Fruit fly (Drosophila melanogaster): ENCODE results near the gene CG32767.

Gene CG32767

DNA sequence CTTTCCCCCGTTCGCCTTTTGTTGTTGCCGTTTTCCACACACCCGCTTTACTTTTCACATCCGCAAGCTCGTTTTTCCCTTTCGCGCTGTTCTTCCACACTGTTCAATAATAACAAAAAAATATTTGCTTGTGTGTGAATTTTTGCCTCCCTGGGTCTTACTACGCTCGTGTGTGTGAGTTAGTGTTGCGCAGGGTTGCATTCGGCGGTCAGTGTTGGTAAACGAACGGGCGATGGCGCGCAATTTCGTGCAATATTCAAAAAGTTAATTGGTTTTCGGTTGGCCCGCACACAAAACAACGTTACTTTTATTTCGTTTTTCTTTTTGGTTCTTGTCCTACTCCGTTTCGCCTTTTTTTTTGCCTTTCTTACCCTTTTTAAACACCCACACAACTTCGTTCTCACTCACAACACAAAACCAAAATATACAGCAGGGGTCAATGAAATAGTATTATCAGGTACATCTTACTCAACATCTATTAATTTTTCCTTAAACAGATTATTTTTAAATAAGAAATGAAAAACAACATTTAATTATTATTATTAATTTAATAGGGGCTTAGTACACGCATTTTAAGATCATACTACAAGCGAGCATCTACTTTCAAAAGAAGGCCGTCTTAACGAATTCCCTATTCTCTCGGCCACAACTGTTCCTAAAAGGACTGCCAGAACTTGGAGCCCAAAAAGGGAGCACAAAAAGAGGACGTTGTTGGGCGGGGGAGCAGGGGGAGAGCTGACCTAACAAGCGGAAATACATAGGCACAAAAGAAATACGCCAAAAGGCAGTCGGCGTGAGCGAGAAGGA is 1.5 kb downstream of the CG32767 start:
- no peak for TF ChIP-seq noc (tag; optimal IDR thresholded peaks at IDR 0.05)

DNA sequence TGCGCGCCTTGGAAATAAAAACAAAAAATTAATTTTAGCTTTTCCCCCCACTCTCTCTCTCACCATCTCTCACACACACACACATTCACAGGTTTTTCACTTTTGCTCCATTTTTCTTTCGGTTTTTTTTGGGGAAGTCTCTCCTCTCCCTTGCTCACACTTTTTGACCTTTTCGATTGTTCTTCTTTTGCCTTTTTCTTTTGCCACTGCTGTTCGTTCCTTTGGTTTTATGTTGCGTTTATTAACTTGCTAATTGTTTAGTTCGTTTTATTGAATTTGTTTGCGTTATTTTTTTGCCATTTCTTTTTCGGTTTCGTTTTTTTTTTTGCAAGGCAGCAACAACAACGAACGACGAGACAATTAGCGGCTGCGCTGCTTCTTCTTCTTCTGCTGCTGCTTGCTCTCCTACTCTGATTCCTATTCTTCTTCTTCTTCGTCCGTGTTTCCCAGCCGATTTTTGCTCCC is 2.2 kb downstream of the CG32767 start:
- no peak for TF ChIP-seq noc (tag; optimal IDR thresholded peaks at IDR 0.05)

DNA sequence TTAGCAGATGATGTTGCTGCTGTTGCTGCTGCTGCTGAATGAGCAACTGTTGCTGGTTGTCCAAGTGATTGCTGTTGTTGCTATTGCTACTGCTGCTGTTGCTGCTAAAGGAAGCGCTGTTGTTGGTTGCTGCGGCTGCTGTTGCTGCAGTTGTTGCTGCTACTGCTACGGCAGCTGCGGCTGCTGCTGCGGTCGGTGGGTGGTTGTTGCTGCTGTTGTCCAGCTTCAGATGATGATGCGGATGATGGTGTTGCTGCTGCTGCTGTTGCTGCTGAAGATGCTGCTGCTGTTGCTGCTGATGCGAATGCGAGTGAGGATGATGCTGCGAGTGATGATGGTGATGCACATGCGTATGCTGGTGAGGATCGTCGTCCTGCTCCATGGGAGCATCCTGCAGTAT is 4.0 kb downstream of the CG32767 start:
- TF ChIP-seq noc (tag; optimal IDR thresholded peaks at IDR 0.05) = no peak

DNA sequence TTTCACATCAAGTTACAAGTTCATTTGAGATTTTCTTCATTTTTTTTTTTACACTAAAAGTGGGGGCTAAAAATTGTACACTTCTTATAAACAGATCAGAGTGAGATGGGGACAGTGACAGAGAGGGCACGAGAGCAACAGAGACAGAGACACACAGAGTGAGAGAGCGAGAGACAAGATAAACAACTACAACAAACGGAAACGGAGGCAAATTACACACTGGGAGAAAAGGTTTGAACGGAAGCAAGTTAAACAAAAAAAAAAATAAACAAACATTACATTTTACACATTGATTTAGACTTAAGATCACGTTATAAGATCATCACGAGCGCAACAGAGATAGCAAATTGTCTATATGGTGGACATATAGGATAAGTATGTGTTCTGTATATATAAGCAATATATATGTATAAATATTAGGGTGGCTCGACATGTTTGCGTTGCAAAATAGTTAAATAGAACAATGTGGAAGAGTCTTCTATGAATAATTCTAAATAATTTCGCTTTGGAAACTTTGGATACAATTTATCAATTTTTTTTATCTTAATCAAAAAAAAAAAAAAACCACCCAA is 8.6 kb downstream of the CG32767 start:
- TF ChIP-seq noc (tag; optimal IDR thresholded peaks at IDR 0.05) = no peak

DNA sequence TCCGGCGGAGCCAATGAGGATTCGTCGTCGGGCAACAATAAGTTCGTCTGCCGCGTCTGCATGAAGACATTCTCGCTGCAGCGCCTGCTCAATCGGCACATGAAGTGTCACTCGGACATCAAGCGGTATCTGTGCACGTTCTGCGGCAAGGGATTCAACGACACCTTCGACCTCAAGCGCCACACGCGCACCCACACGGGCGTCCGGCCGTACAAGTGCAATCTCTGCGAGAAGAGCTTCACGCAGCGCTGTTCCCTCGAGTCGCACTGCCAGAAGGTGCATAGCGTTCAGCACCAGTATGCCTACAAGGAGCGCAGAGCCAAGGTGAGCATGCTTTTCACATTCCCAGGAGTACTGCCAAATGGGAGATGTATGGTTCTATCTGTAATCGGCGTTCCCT is 16.1 kb downstream of the CG32767 start:
- TF ChIP-seq noc (tag; optimal IDR thresholded peaks at IDR 0.05) = no peak

DNA sequence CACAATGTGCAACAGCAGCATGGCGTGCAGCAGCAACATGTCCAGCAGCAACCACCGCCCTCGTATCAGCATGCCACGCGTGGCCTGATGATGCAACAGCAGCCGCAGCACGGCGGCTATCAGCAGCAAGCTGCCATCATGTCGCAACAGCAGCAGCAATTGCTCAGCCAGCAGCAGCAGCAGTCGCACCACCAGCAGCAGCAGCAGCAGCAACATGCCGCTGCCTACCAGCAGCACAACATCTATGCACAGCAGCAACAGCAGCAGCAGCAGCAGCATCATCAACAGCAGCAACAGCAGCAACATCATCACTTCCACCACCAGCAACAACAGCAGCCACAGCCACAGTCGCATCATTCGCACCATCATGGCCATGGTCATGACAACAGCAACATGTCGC is 17.9 kb downstream of the CG32767 start:
- no peak for TF ChIP-seq noc (tag; optimal IDR thresholded peaks at IDR 0.05)

DNA sequence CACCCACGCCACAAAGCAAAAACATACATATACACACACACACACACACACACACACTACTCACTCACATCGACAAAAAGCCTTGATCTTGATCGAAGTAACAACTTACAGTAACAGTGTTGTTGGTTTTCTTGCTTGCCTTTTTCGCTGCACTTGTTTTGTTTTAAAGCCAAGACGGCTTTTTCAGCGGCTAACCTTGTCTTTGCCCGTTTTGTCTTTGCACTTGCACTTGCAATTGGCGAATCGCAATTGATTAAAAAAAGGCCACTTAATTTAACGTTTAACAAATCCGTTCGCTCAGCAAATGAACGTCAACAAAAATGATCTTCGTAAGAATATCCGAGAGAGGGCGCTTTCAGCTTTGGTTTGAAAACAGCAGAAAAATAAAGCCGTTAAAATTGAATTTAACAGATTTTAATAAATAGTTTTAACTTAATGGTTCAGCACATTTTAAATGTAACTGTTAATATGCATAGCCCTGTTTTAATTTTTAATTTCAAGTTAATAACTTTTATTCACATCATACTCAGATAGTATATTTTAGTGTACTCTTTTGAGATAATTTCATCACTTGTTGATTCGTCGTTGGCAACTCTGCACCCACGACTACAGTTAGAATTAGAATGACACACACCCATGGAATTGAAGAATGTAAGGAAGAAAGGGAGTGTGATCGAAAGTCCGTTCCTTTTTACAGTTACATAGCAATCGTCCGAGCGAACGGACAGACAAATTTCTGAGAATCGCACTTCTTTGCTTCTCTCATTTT is 20.8 kb downstream of the CG32767 start:
- TF ChIP-seq noc (tag; optimal IDR thresholded peaks at IDR 0.05) = no peak

DNA sequence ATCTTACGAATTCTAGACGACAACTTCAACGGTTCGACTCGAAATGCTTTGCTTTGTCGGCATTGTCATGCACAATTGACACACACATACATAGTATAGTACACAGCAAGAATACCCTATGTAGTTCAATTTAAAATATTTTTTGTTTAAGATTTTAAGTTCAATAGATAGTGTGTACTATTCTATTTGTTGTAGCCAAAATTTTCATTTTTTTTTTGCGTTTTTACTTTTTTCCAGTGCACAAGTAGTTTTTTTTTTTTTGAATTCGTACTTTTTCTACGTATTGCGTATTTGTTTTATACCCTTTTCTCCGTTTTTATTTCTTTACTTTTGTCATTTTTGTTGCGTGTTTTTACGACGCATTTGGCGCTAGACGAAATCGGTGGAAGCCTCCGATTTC is 22.6 kb downstream of the CG32767 start:
- TF ChIP-seq noc (tag; optimal IDR thresholded peaks at IDR 0.05) = no peak

DNA sequence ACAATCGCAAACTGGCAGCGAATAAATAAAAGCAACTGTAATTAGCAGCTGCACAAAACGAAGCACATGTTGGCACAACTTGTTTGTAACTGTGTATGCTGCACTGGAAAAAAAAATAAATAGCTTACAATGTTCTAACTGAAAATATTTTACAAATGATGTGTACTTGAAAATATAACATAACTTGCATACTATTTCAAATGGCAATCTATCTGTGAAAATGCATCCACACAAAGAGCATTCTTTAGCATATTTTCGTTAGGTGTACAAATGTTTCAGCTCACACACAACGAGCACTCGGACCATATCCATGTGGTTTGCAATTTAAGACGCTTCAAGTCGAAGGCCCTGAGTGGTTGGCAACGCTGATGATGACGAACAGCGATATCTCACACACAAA is 25.9 kb downstream of the CG32767 start:
- no peak for TF ChIP-seq noc (tag; optimal IDR thresholded peaks at IDR 0.05)

DNA sequence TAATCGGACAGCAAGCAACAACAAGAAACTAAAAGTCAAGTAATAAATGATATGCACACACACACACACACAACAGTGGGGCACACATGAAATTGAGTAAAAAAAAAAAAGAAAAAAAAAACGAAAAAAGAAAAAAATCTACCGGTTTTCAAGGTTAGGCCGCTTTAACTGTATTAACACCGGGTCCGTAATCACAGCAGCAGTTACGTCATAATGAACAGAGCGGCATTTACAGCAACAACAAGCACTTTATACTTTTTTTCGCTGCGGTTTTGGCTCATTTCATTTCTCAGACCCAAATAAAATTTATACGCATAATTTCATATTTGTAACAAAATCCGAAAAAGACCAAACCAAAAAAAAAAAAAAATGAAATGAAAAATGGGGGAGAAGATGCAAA is 28.5 kb downstream of the CG32767 start:
- no peak for TF ChIP-seq noc (tag; optimal IDR thresholded peaks at IDR 0.05)

DNA sequence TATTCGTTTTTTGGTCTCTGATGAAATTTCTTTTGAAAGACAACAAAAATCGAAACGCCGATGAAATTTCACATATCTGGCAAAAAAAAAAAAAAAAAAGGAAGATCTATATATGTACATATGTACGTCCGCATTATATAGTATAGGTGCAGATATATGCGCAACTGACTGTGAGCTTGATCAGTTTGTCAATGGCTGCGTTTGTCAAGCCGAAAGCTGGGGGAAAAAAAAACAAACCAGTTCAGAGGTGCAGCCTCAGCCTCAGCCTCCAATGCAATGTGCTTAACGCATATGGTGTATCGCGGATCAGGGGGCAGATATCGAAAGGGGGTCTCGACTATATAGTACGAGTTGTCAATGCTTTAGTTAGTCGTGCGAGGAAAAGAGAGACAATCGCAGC is 29.6 kb downstream of the CG32767 start:
- TF ChIP-seq noc (tag; optimal IDR thresholded peaks at IDR 0.05) = no peak

DNA sequence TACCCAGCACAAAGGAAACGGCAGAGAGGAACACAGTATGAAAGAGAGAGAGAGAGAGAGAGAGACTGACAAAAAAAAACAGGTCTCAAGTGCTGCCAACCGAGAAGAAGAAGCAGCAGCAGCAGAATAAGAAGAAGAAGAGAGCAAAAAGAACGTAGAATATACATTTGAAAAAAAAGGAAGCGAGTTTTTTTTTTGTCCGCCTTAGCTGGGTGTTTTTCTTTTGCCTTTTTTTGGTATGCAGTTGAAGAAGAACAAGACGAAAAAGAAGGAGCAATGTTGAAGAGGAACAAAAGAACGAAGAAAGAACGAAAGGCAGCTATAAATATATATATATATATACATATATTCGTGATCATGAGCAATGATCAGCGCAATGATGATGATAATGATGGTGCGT is 31.6 kb downstream of the CG32767 start:
- TF ChIP-seq noc (tag; optimal IDR thresholded peaks at IDR 0.05) = no peak

DNA sequence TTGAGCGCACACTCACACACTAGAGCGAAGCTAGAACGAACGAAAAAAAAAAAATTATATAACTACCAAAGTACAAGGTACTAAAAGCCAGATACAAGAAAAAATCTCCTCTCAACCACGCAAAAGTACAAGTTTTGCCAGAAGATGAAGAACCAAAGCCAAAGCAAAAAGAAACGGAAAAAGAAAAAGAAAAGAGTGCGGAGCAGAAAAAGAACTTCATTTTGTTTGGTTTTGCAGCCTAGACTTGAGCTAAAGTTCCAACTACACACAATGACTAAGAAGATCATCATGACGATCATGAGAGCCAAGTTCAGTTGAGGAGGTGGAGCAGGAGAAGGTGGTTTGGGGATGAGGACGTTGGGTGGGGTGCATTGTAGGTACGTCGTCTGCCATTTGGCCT is 33.5 kb downstream of the CG32767 start:
- TF ChIP-seq noc (tag; optimal IDR thresholded peaks at IDR 0.05) = no peak

DNA sequence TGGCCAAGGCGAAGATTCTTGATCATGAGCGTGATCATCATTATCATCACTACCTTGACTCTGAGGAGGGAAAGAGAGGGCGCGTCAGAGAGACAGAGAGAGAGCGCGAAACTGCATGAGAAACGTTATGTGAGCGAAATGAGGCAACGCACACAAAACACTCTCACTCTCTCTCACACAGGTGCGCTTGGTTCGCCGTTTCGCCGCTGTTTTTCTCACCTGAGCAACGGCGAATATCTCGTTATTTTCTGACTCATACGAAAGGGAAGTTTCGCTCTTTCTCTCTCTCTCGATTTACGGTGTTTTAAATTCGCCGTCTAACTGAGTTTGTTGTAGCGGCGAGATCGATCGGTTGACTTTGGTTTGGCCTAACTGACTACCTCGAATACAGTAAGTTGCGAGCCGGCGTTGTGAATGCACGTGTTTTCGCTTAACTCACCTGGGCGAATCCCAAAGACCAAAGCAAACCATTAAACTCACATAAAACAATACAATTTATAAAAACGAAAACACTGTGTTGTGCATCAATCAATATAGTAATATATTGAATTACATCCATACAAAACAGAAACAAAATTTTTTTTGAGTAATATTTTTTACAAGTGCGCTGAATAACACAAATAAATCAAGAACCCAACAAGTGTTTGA is 36.6 kb downstream of the CG32767 start, which contains the start of gene ovo:
Gene ovo (plus strand): TSS at position 388 of the 648 bp plus-strand sequence.
- no peak for TF ChIP-seq noc (tag; optimal IDR thresholded peaks at IDR 0.05)

DNA sequence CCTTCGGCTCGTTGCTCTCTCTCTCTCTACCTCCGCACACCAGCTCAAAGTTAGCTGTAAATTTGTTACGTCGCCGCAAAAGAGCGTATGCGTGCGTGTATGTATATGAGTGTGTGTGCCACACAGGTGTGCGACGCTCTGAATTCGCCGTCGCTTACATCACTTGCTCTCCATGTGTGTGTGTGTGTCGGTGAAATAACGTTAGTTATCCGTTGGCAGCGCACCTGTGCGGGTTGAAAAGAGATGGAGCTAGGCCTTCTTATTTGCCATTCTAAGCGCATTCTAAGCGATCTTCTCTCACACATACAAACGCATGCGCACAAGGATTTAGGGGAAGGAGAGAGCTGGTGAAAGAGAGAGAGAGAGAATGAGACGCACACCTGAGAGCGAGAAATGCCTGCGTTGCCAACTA is 37.7 kb downstream of the CG32767 start:
- TF ChIP-seq noc (tag; optimal IDR thresholded peaks at IDR 0.05) = no peak

DNA sequence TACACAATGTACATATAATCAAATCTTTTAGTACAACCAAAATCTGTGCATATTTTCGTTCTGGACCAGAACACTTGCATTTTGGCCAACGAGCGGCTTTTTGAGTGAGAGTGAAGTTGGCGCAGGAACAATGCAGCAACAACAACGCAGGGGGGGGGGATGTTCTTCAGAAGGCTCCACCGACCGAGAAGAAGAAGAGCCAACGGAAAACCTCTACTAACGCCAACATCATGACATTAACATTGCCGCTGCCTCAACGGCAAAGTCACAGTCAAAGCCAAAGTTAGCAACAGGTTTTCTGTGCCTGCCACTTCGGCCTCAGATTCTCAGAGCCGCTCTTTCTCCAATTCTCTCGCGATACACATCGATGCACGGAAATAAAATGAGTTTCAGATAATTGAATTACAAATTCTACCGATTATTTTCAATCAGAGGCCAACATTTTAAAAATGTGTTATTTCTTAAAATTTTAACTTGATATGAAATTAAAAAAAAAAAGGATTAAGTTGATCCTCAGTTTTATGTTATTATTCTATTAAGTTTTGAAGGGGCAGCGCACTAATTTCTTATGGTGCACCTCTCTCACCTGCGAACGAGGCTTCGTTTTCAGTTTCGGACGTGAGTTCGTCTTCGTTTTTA is 38.2 kb downstream of the CG32767 start:
- TF ChIP-seq noc (tag; optimal IDR thresholded peaks at IDR 0.05) = peak; percentile 73

All from whole organism, larva.